Worm (Caenorhabditis elegans): Measurements from ENCODE around the gene H23L24.4.

Gene H23L24.4

DNA sequence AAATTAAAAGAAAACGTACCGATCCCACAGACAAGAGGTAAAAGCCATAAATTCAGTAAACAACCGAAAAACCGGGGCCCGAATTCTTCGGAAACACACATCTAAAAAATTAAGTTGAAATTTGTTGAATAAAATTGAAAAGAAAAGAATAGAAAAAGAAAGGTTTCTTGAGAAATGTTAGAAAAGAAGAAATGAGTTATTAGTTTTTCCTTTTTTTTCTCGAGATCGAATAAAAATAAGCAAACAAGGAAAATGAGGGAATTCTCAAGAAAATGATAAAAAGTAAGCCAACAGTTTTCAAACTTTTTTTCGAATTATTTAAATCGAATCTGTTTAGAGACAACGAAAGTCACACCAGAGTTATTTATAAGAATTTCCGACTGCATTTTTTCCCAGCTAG lies at the start of gene H23L24.4:
TSS of gene H23L24.4 (minus strand) at position 101 of the 400 bp plus-strand sequence.
- TF ChIP-seq egl-5 (tag; optimal IDR thresholded peaks at IDR 0.05) (no peak), nhr-23 (tag; optimal IDR thresholded peaks at IDR 0.05) (no peak), jun-1 (tag; optimal IDR thresholded peaks at IDR 0.05) (no peak), lin-15B (tag; optimal IDR thresholded peaks at IDR 0.05) (no peak), ztf-4 (tag; optimal IDR thresholded peaks at IDR 0.05) (no peak), snpc-4 (tag; optimal IDR thresholded peaks at IDR 0.05) (no peak), zag-1 (tag; optimal IDR thresholded peaks at IDR 0.05) (no peak), ceh-9 (tag; optimal IDR thresholded peaks at IDR 0.05) (no peak), ceh-82 (tag; optimal IDR thresholded peaks at IDR 0.05) (no peak), nhr-28 (tag; optimal IDR thresholded peaks at IDR 0.05) (no peak), elt-3 (tag; optimal IDR thresholded peaks at IDR 0.05) (no peak), pha-4 (tag; optimal IDR thresholded peaks at IDR 0.05) (no peak), mdl-1 (tag; optimal IDR thresholded peaks at IDR 0.05) (no peak)

ce11 chrIV:8754727-8755126 lies 49.3 kb upstream of the H23L24.4 start, which contains the start of gene elli-1:
Gene elli-1, minus strand, starts transcription at chrIV:8754827.
- TF ChIP-seq nhr-43 (tag; optimal IDR thresholded peaks at IDR 0.05; ENCODE audit: poor library complexity, severe bottlenecking) (no peak), lsy-12 (tag; optimal IDR thresholded peaks at IDR 0.05) (no peak), ceh-9 (tag; optimal IDR thresholded peaks at IDR 0.05) (no peak), nhr-237 (tag; optimal IDR thresholded peaks at IDR 0.05) (no peak), fkh-2 (tag; optimal IDR thresholded peaks at IDR 0.05) (no peak), nhr-12 (tag; optimal IDR thresholded peaks at IDR 0.05) (no peak), ZK546.5 (tag; optimal IDR thresholded peaks at IDR 0.05) (no peak), ceh-82 (tag; optimal IDR thresholded peaks at IDR 0.05) (no peak), nhr-76 (tag; optimal IDR thresholded peaks at IDR 0.05) (no peak), R02D3.7 (tag; optimal IDR thresholded peaks at IDR 0.05) (no peak), nhr-25 (tag; optimal IDR thresholded peaks at IDR 0.05) (no peak), unc-39 (tag; optimal IDR thresholded peaks at IDR 0.05) (no peak), mdl-1 (tag; optimal IDR thresholded peaks at IDR 0.05) (no peak), egl-5 (tag; optimal IDR thresholded peaks at IDR 0.05) (no peak)

DNA sequence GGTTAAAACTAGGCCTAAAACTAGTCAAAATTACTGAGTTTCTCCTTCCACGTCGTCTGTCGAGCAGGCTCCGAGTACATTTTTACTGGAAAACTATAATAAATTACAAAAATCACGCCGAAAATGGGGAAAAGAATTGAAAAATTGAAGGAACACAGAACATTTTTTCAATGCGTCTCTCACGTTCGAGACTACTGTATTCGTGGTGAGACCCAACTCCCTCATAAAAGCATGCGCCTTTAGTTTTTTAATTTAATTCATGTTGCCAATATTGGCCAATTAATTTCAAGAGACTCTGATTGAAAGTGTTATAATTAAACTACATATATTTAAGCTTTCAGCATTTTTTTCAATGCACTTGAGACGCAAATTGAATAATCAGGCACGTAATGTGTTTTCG lies 48.7 kb upstream of the H23L24.4 start:
- TF ChIP-seq fkh-2 (tag; optimal IDR thresholded peaks at IDR 0.05) (no peak), nhr-23 (tag; optimal IDR thresholded peaks at IDR 0.05) (no peak), nfya-1 (tag; optimal IDR thresholded peaks at IDR 0.05; ENCODE audit: insufficient read depth) (no peak), nhr-28 (tag; optimal IDR thresholded peaks at IDR 0.05) (no peak), fos-1 (tag; optimal IDR thresholded peaks at IDR 0.05) (no peak), ceh-28 (tag; optimal IDR thresholded peaks at IDR 0.05) (no peak), egl-5 (tag; optimal IDR thresholded peaks at IDR 0.05) (no peak), unc-39 (tag; optimal IDR thresholded peaks at IDR 0.05) (no peak), nhr-25 (tag; optimal IDR thresholded peaks at IDR 0.05) (no peak), pqm-1 (tag; optimal IDR thresholded peaks at IDR 0.05) (no peak), zag-1 (tag; optimal IDR thresholded peaks at IDR 0.05) (no peak), ceh-82 (tag; optimal IDR thresholded peaks at IDR 0.05) (no peak), jun-1 (tag; optimal IDR thresholded peaks at IDR 0.05) (no peak), hmg-11 (tag; optimal IDR thresholded peaks at IDR 0.05) (no peak), nhr-43 (tag; optimal IDR thresholded peaks at IDR 0.05; ENCODE audit: poor library complexity, severe bottlenecking) (no peak), lsy-12 (tag; optimal IDR thresholded peaks at IDR 0.05) (no peak), ceh-16 (tag; optimal IDR thresholded peaks at IDR 0.05) (no peak)

ce11 chrIV:8752492-8752891 lies 47.1 kb upstream of the H23L24.4 start:
- TF ChIP-seq nhr-43 (tag; optimal IDR thresholded peaks at IDR 0.05; ENCODE audit: poor library complexity, severe bottlenecking) (no peak), nhr-11 (tag; optimal IDR thresholded peaks at IDR 0.05) (no peak), lin-15B (tag; optimal IDR thresholded peaks at IDR 0.05) (no peak), eor-1 (tag; optimal IDR thresholded peaks at IDR 0.05) (no peak), fos-1 (tag; optimal IDR thresholded peaks at IDR 0.05) (no peak), ZK546.5 (tag; optimal IDR thresholded peaks at IDR 0.05) (no peak), jun-1 (tag; optimal IDR thresholded peaks at IDR 0.05) (no peak), fkh-2 (tag; optimal IDR thresholded peaks at IDR 0.05) (no peak), nfya-1 (tag; optimal IDR thresholded peaks at IDR 0.05; ENCODE audit: insufficient read depth) (no peak), nhr-67 (tag; optimal IDR thresholded peaks at IDR 0.05) (no peak), mml-1 (tag; optimal IDR thresholded peaks at IDR 0.05) (no peak), fkh-10 (GFP tag; optimal IDR thresholded peaks at IDR 0.05) (no peak), mdl-1 (tag; optimal IDR thresholded peaks at IDR 0.05) (no peak), nhr-76 (tag; optimal IDR thresholded peaks at IDR 0.05) (no peak), unc-39 (tag; optimal IDR thresholded peaks at IDR 0.05) (no peak), unc-62 (GFP tag; optimal IDR thresholded peaks at IDR 0.05) (no peak), pha-4 (tag; optimal IDR thresholded peaks at IDR 0.05) (no peak), nhr-12 (tag; optimal IDR thresholded peaks at IDR 0.05) (no peak), daf-12 (tag; optimal IDR thresholded peaks at IDR 0.05) (no peak)

All from whole organism, L3 larva.